Worm (Caenorhabditis elegans) whole organism, late embryonic: Measurements from ENCODE around the gene gro-1.

ENCODE experiments used
- C08G9.2 ChIP-seq: sonication (generic microtip); optimal IDR thresholded peaks from 2 replicates; lab custom pipeline; 2016; ENCODE audit warnings: mild to moderate bottlenecking, missing genetic modification characterization, moderate library complexity, missing compliant biosample characterization
- F13H6.1 ChIP-seq: sonication (generic microtip); optimal IDR thresholded peaks from 2 replicates; lab custom pipeline; 2016; ENCODE audit warnings: missing genetic modification characterization, missing compliant biosample characterization
- K09A11.1 ChIP-seq: sonication (generic microtip); optimal IDR thresholded peaks from 2 replicates; lab custom pipeline; 2017; ENCODE audit warnings: antibody characterized with exemption, mild to moderate bottlenecking, missing genetic modification characterization, missing compliant biosample characterization; ENCODE audit not compliant: insufficient read depth
- Y22D7AL.16 ChIP-seq: sonication (generic microtip); optimal IDR thresholded peaks from 2 replicates; lab custom pipeline; 2016; ENCODE audit warnings: missing genetic modification characterization, missing compliant biosample characterization
- ama-1 ChIP-seq: fragments of 150-350 bp; optimal IDR thresholded peaks from 2 replicates; lab custom pipeline; 2014
- ceh-2 ChIP-seq: sonication (generic microtip); optimal IDR thresholded peaks from 2 replicates; lab custom pipeline; 2016; ENCODE audit warnings: missing genotype, missing genetic modification characterization, missing compliant biosample characterization
- ceh-24 ChIP-seq: sonication (generic microtip); optimal IDR thresholded peaks from 2 replicates; lab custom pipeline; 2016; ENCODE audit warnings: mild to moderate bottlenecking, missing genetic modification characterization, missing compliant biosample characterization
- ceh-31 ChIP-seq: sonication (generic microtip); optimal IDR thresholded peaks from 2 replicates; lab custom pipeline; 2016; ENCODE audit warnings: missing genetic modification characterization, missing compliant biosample characterization
- ceh-34 ChIP-seq: sonication (generic microtip); optimal IDR thresholded peaks from 2 replicates; lab custom pipeline; 2016; ENCODE audit warnings: mild to moderate bottlenecking, missing genetic modification characterization, missing compliant biosample characterization
- ceh-6 ChIP-seq: fragments of 200-800 bp; sonication (Bioruptor generic); optimal IDR thresholded peaks from 2 replicates; lab custom pipeline; 2018; ENCODE audit warnings: mild to moderate bottlenecking, missing genetic modification characterization, missing compliant biosample characterization
- ceh-9 ChIP-seq: sonication (generic microtip); optimal IDR thresholded peaks from 2 replicates; lab custom pipeline; 2016; ENCODE audit warnings: mild to moderate bottlenecking, missing genetic modification characterization, inconsistent platforms, missing compliant biosample characterization
- che-1 ChIP-seq: sonication (generic microtip); optimal IDR thresholded peaks from 2 replicates; lab custom pipeline; 2016; ENCODE audit warnings: mild to moderate bottlenecking, missing genetic modification characterization, missing compliant biosample characterization
- dmd-4 ChIP-seq: sonication (generic microtip); optimal IDR thresholded peaks from 2 replicates; lab custom pipeline; 2016; ENCODE audit warnings: borderline replicate concordance, missing genetic modification characterization, missing compliant biosample characterization
- dve-1 ChIP-seq: sonication (generic microtip); optimal IDR thresholded peaks from 2 replicates; lab custom pipeline; 2017; ENCODE audit warnings: antibody characterized with exemption, mild to moderate bottlenecking, missing genetic modification characterization, missing compliant biosample characterization
- elt-4 ChIP-seq: sonication (generic microtip); optimal IDR thresholded peaks from 2 replicates; lab custom pipeline; 2016; ENCODE audit warnings: missing genetic modification characterization, missing compliant biosample characterization
- ets-4 ChIP-seq: sonication (generic microtip); optimal IDR thresholded peaks from 2 replicates; lab custom pipeline; 2016; ENCODE audit warnings: missing genetic modification characterization, missing compliant biosample characterization
- fax-1 ChIP-seq: sonication (generic microtip); optimal IDR thresholded peaks from 2 replicates; lab custom pipeline; 2016; ENCODE audit warnings: missing genotype, missing genetic modification characterization, missing compliant biosample characterization
- fkh-10 ChIP-seq: fragments of 150-350 bp; optimal IDR thresholded peaks from 2 replicates; lab custom pipeline; 2014; ENCODE audit warnings: missing biosample characterization, missing genetic modification reagents, missing genetic modification characterization
- fkh-6 ChIP-seq: sonication (generic microtip); optimal IDR thresholded peaks from 2 replicates; lab custom pipeline; 2016; ENCODE audit warnings: missing genetic modification characterization, missing compliant biosample characterization
- hlh-13 ChIP-seq: fragments of 200-800 bp; sonication (Bioruptor generic); optimal IDR thresholded peaks from 2 replicates; lab custom pipeline; 2018; ENCODE audit warnings: mild to moderate bottlenecking, missing genetic modification characterization, missing compliant biosample characterization
- hlh-30 ChIP-seq: sonication (generic microtip); optimal IDR thresholded peaks from 2 replicates; lab custom pipeline; 2017; ENCODE audit warnings: antibody characterized with exemption, missing genetic modification characterization, missing compliant biosample characterization; ENCODE audit not compliant: insufficient read depth
- hlh-6 ChIP-seq: sonication (generic microtip); optimal IDR thresholded peaks from 2 replicates; lab custom pipeline; 2016; ENCODE audit warnings: missing genotype, missing genetic modification characterization, missing compliant biosample characterization
- hlh-8 ChIP-seq: sonication (generic microtip); optimal IDR thresholded peaks from 2 replicates; lab custom pipeline; 2016; ENCODE audit warnings: missing genotype, missing genetic modification characterization, missing compliant biosample characterization
- madf-2 ChIP-seq: sonication (generic microtip); optimal IDR thresholded peaks from 2 replicates; lab custom pipeline; 2017; ENCODE audit warnings: missing genetic modification characterization, missing compliant biosample characterization
- mec-3 ChIP-seq: sonication (generic microtip); optimal IDR thresholded peaks from 2 replicates; lab custom pipeline; 2016; ENCODE audit warnings: borderline replicate concordance, missing genetic modification characterization, missing compliant biosample characterization
- nfya-1 ChIP-seq: sonication (generic microtip); optimal IDR thresholded peaks from 2 replicates; lab custom pipeline; 2017; ENCODE audit warnings: missing genetic modification characterization, mild to moderate bottlenecking, missing compliant biosample characterization, antibody characterized with exemption, moderate library complexity
- nhr-11 ChIP-seq: fragments of 150-350 bp; optimal IDR thresholded peaks from 2 replicates; lab custom pipeline; 2014; ENCODE audit warnings: missing biosample characterization, missing genetic modification characterization
- odd-2 ChIP-seq: sonication (generic microtip); optimal IDR thresholded peaks from 2 replicates; lab custom pipeline; 2017; ENCODE audit warnings: antibody characterized with exemption, mild to moderate bottlenecking, missing genetic modification characterization, missing compliant biosample characterization
- pat-9 ChIP-seq: fragments of 200-800 bp; sonication (Bioruptor generic); optimal IDR thresholded peaks from 2 replicates; lab custom pipeline; 2018; ENCODE audit warnings: mild to moderate bottlenecking, missing genetic modification characterization, moderate library complexity, missing compliant biosample characterization
- pha-4 ChIP-seq: fragments of 150-350 bp; optimal IDR thresholded peaks from 2 replicates; lab custom pipeline; 2018; ENCODE audit warnings: missing biosample characterization, missing genetic modification reagents, missing genetic modification characterization
- pros-1 ChIP-seq: fragments of 150-350 bp; optimal IDR thresholded peaks from 2 replicates; lab custom pipeline; 2014; ENCODE audit warnings: missing biosample characterization, missing genetic modification reagents, missing genetic modification characterization
- ref-2 ChIP-seq: sonication (generic microtip); optimal IDR thresholded peaks from 2 replicates; lab custom pipeline; 2016; ENCODE audit warnings: missing genetic modification characterization, missing compliant biosample characterization
- sdc-2 ChIP-seq: sonication (generic microtip); optimal IDR thresholded peaks from 2 replicates; lab custom pipeline; 2016; ENCODE audit warnings: missing genotype, missing genetic modification characterization, missing compliant biosample characterization
- sox-4 ChIP-seq: sonication (generic microtip); optimal IDR thresholded peaks from 2 replicates; lab custom pipeline; 2017; ENCODE audit warnings: mild to moderate bottlenecking, missing genetic modification characterization, inconsistent platforms, missing compliant biosample characterization
- syd-9 ChIP-seq: sonication (generic microtip); optimal IDR thresholded peaks from 2 replicates; lab custom pipeline; 2016; ENCODE audit warnings: mild to moderate bottlenecking, missing genetic modification characterization, moderate library complexity, missing compliant biosample characterization
- tbx-2 ChIP-seq: sonication (generic microtip); optimal IDR thresholded peaks from 2 replicates; lab custom pipeline; 2016; ENCODE audit warnings: missing genetic modification characterization, missing compliant biosample characterization
- unc-3 ChIP-seq, 2 experiments: fragments of 200-800 bp in 1 of 2; sonication (Bioruptor generic) in 1 of 2; sonication (generic microtip) in 1 of 2; conservative IDR thresholded peaks in 1 of 2; optimal IDR thresholded peaks in 1 of 2; 2 replicates each; pipeline versions ENCODE4 v1.3.6 to Lab custom; 2016 to 2022; ENCODE audit warnings: missing compliant biosample characterization in 2 of 2, missing genetic modification characterization in 2 of 2, missing genetic modification reagents in 1 of 2
- unc-42 ChIP-seq: sonication (generic microtip); optimal IDR thresholded peaks from 2 replicates; lab custom pipeline; 2016; ENCODE audit warnings: missing genotype, missing genetic modification characterization, missing compliant biosample characterization
- unc-86 ChIP-seq: sonication (generic microtip); optimal IDR thresholded peaks from 2 replicates; lab custom pipeline; 2016; ENCODE audit warnings: missing genetic modification characterization, missing compliant biosample characterization
- ztf-16 ChIP-seq: sonication (generic microtip); optimal IDR thresholded peaks from 2 replicates; lab custom pipeline; 2017; ENCODE audit warnings: missing genetic modification characterization, missing compliant biosample characterization

Gene gro-1

ce11 chrIII:5236104-5236503 lies 28.8 kb upstream of the gro-1 start, which contains the start of gene prx-10:
prx-10 (plus strand) TSS chrIII:5236404.
- TF ChIP-seq ceh-9 (tag; lab: Kevin White, UChicago) (no peak), hlh-13 (GFP tag; lab: Kevin White, UChicago) (no peak), Y22D7AL.16 (tag; lab: Kevin White, UChicago) (no peak), C08G9.2 (tag; lab: Kevin White, UChicago) (no peak), fkh-6 (tag; lab: Kevin White, UChicago) (no peak), ztf-16 (tag; lab: Kevin White, UChicago) (no peak), fkh-10 (GFP tag; lab: Kevin White, UChicago) (no peak), mec-3 (tag; lab: Kevin White, UChicago) (no peak)

ce11 chrIII:5241854-5242253 lies 23.1 kb upstream of the gro-1 start:
- TF ChIP-seq ama-1 (lab: Kevin White, UChicago), result no peak
- no peak for TF ChIP-seq hlh-6 (tag; lab: Kevin White, UChicago)
- no peak for TF ChIP-seq ceh-9 (tag; lab: Kevin White, UChicago)
- no peak for TF ChIP-seq dmd-4 (tag; lab: Kevin White, UChicago)
- TF ChIP-seq pros-1 (tag; lab: Kevin White, UChicago), result no peak
- TF ChIP-seq sox-4 (tag; lab: Kevin White, UChicago), result no peak
- no peak for TF ChIP-seq odd-2 (tag; lab: Kevin White, UChicago)
- TF ChIP-seq hlh-30, result no peak
- no peak for TF ChIP-seq unc-42
- TF ChIP-seq ceh-31, result no peak
- no peak for TF ChIP-seq tbx-2 (tag; lab: Kevin White, UChicago)
- no peak for TF ChIP-seq madf-2 (tag; lab: Kevin White, UChicago)
- TF ChIP-seq K09A11.1, result no peak
- TF ChIP-seq ets-4 (tag; lab: Kevin White, UChicago), result no peak
- TF ChIP-seq fkh-10 (GFP tag; lab: Kevin White, UChicago), result no peak
- TF ChIP-seq ztf-16 (tag; lab: Kevin White, UChicago), result no peak
- no peak for TF ChIP-seq ceh-34 (tag; lab: Kevin White, UChicago)
- TF ChIP-seq mec-3 (tag; lab: Kevin White, UChicago), result no peak
- no peak for TF ChIP-seq sdc-2
- no peak for TF ChIP-seq ceh-6

- TF ChIP-seq ztf-16 (tag; lab: Kevin White, UChicago) (no peak), unc-3 (GFP tag; conservative IDR thresholded peaks at IDR 0.05; lab: Robert Waterston, UW) (no peak), unc-3 (tag; optimal IDR thresholded peaks at IDR 0.05; lab: Kevin White, UChicago) (no peak), tbx-2 (tag; lab: Kevin White, UChicago) (no peak), nfya-1 (tag; lab: Kevin White, UChicago) (no peak), ets-4 (tag; lab: Kevin White, UChicago) (no peak), fkh-6 (tag; lab: Kevin White, UChicago) (no peak), hlh-8 (tag; lab: Kevin White, UChicago) (no peak), fkh-10 (GFP tag; lab: Kevin White, UChicago) (no peak), ceh-31 (no peak), ref-2 (tag; lab: Kevin White, UChicago) (no peak), elt-4 (tag; lab: Kevin White, UChicago) (no peak), mec-3 (tag; lab: Kevin White, UChicago) (no peak), dmd-4 (tag; lab: Kevin White, UChicago) (no peak)
Observed at ce11 chrIII:5244539-5244938, 20.4 kb upstream of the gro-1 start, which contains the start of gene cnd-1. cnd-1 (minus strand) TSS chrIII:5244639.

DNA sequence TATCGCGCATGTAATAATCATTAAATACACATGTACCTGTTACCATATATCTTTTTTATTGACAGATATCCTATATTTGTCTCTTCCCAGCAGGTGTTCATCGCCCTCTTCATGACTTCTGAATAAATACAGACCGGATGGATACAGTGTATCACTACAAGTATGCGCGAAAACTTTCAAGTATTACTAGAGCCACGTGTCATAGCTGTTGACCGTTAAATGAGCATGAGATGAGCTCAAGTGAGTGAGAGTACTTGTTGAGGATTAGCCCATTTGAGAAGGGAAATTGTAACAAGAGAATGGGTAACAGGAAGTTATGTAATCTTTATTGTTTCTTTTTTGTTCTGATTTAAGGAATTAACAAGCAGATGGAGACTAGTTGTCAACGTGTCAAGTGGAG lies 19.8 kb upstream of the gro-1 start:
- no peak for TF ChIP-seq unc-42
- TF ChIP-seq sdc-2, result no peak
- TF ChIP-seq nhr-11 (tag; lab: Kevin White, UChicago), result no peak
- TF ChIP-seq fax-1 (tag; lab: Kevin White, UChicago), result no peak
- TF ChIP-seq unc-3 (GFP tag; conservative IDR thresholded peaks at IDR 0.05; lab: Robert Waterston, UW), result no peak
- no peak for TF ChIP-seq unc-3 (tag; optimal IDR thresholded peaks at IDR 0.05; lab: Kevin White, UChicago)
- TF ChIP-seq hlh-30, result no peak
- TF ChIP-seq syd-9 (tag; lab: Kevin White, UChicago), result no peak
- TF ChIP-seq ztf-16 (tag; lab: Kevin White, UChicago), result no peak
- no peak for TF ChIP-seq ceh-2 (tag; lab: Kevin White, UChicago)
- no peak for TF ChIP-seq pat-9
- no peak for TF ChIP-seq Y22D7AL.16 (tag; lab: Kevin White, UChicago)
- TF ChIP-seq ref-2 (tag; lab: Kevin White, UChicago), result no peak
- no peak for TF ChIP-seq dve-1 (tag; lab: Kevin White, UChicago)
- TF ChIP-seq unc-86 (tag; lab: Kevin White, UChicago), result no peak
- TF ChIP-seq fkh-6 (tag; lab: Kevin White, UChicago), result no peak
- no peak for TF ChIP-seq F13H6.1 (tag; lab: Kevin White, UChicago)
- no peak for TF ChIP-seq che-1
- no peak for TF ChIP-seq ceh-9 (tag; lab: Kevin White, UChicago)
- no peak for TF ChIP-seq pha-4 (tag; lab: Kevin White, UChicago)
- TF ChIP-seq ceh-24 (tag; lab: Kevin White, UChicago), result no peak
